Fruit fly (Drosophila melanogaster) whole organism, embryonic: ENCODE data around the gene fz4.

ENCODE experiments used
- CG10959 ChIP-seq: fragments of 200-800 bp; sonication (Bioruptor generic); IDR thresholded peaks from 2 replicates; pipeline ENCODE4 v1.3.6; 2022; ENCODE audit warnings: missing biosample characterization, missing genetic modification characterization
- CG11247 ChIP-seq: fragments of 200-800 bp; sonication (Bioruptor generic); IDR thresholded peaks from 2 replicates; pipeline ENCODE4 v1.3.6; 2022; ENCODE audit warnings: missing biosample characterization, missing genetic modification characterization
- CG11456 ChIP-seq: fragments of 200-800 bp; sonication (Bioruptor generic); IDR thresholded peaks from 3 replicates; pipeline ENCODE4 v1.3.6; 2022; ENCODE audit warnings: missing biosample characterization, missing genetic modification characterization
- CG11560 ChIP-seq: fragments of 200-800 bp; sonication (Bioruptor generic); IDR thresholded peaks from 3 replicates; pipeline ENCODE4 v1.3.6; 2022; ENCODE audit warnings: missing biosample characterization, missing genetic modification characterization
- CG11723 ChIP-seq: fragments of 200-800 bp; sonication (Bioruptor generic); optimal IDR thresholded peaks from 2 replicates; lab custom pipeline; 2017; ENCODE audit warnings: missing biosample characterization, mild to moderate bottlenecking, missing genetic modification characterization
- CG12769 ChIP-seq: fragments of 200-800 bp; sonication (Bioruptor generic); optimal IDR thresholded peaks from 2 replicates; lab custom pipeline; 2019; ENCODE audit warnings: missing biosample characterization, mild to moderate bottlenecking, missing genetic modification characterization, moderate library complexity
- CG13624 ChIP-seq: fragments of 200-800 bp; sonication (Bioruptor generic); optimal IDR thresholded peaks from 2 replicates; lab custom pipeline; 2016; ENCODE audit warnings: missing biosample characterization, missing genetic modification characterization
- CG14965 ChIP-seq: fragments of 200-800 bp; sonication (Bioruptor generic); optimal IDR thresholded peaks from 2 replicates; lab custom pipeline; 2016; ENCODE audit warnings: missing biosample characterization, missing genetic modification characterization, borderline replicate concordance
- CG15073 ChIP-seq: fragments of 200-800 bp; sonication (Bioruptor generic); optimal IDR thresholded peaks from 2 replicates; lab custom pipeline; 2016; ENCODE audit warnings: missing biosample characterization, missing genetic modification characterization
- CG16815 ChIP-seq: fragments of 200-800 bp; sonication (Bioruptor generic); optimal IDR thresholded peaks from 3 replicates; lab custom pipeline; 2017; ENCODE audit warnings: missing biosample characterization, mild to moderate bottlenecking, missing genetic modification characterization
- CG17802 ChIP-seq: fragments of 200-800 bp; sonication (Bioruptor generic); optimal IDR thresholded peaks from 2 replicates; lab custom pipeline; 2018; ENCODE audit warnings: missing biosample characterization, mild to moderate bottlenecking, missing genetic modification characterization, moderate library complexity
- CG18619 ChIP-seq: fragments of 200-800 bp; sonication (Bioruptor generic); optimal IDR thresholded peaks from 3 replicates; lab custom pipeline; 2017; ENCODE audit warnings: missing biosample characterization, mild to moderate bottlenecking, missing genetic modification characterization
- CG3847 ChIP-seq: fragments of 200-800 bp; sonication (Bioruptor generic); IDR thresholded peaks from 2 replicates; pipeline ENCODE4 v1.3.6; 2022; ENCODE audit warnings: missing biosample characterization, missing genetic modification characterization
- CG6272 ChIP-seq: fragments of 200-800 bp; sonication (Bioruptor generic); IDR thresholded peaks from 2 replicates; pipeline ENCODE4 v1.3.6; 2022; ENCODE audit warnings: missing biosample characterization, missing genetic modification characterization
- CG6854 ChIP-seq: fragments of 200-800 bp; sonication (Bioruptor generic); optimal IDR thresholded peaks from 3 replicates; lab custom pipeline; 2017; ENCODE audit warnings: missing biosample characterization, mild to moderate bottlenecking, missing genetic modification characterization
- CG7372 ChIP-seq: fragments of 200-800 bp; sonication (Bioruptor generic); IDR thresholded peaks from 2 replicates; pipeline ENCODE4 v1.3.6; 2022; ENCODE audit warnings: missing biosample characterization, missing genetic modification characterization
- CG7786 ChIP-seq: fragments of 200-800 bp; sonication (Bioruptor generic); optimal IDR thresholded peaks from 2 replicates; lab custom pipeline; 2016; ENCODE audit warnings: missing biosample characterization, missing genetic modification characterization
- CG7839 ChIP-seq: fragments of 200-800 bp; sonication (Bioruptor generic); optimal IDR thresholded peaks from 3 replicates; lab custom pipeline; 2018; ENCODE audit warnings: missing biosample characterization, mild to moderate bottlenecking, missing genetic modification characterization, moderate library complexity
- CG7963 ChIP-seq: fragments of 200-800 bp; sonication (Bioruptor generic); IDR thresholded peaks from 3 replicates; pipeline ENCODE4 v1.3.6; 2022; ENCODE audit warnings: missing biosample characterization, missing genetic modification characterization; ENCODE audit not compliant: partially characterized antibody
- CG8765 ChIP-seq: fragments of 200-800 bp; sonication (Bioruptor generic); IDR thresholded peaks from 2 replicates; pipeline ENCODE4 v1.3.6; 2022; ENCODE audit warnings: missing biosample characterization, missing genetic modification characterization
- CkIIα-i1 ChIP-seq: fragments of 200-800 bp; sonication (Bioruptor generic); IDR thresholded peaks from 2 replicates; pipeline ENCODE4 v1.3.6; 2022; ENCODE audit warnings: missing biosample characterization, missing genetic modification characterization
- Doc3 ChIP-seq: fragments of 200-800 bp; sonication (Bioruptor generic); IDR thresholded peaks from 3 replicates; pipeline ENCODE4 v1.3.6; 2022; ENCODE audit warnings: missing biosample characterization, missing genetic modification characterization; ENCODE audit not compliant: partially characterized antibody
- Drgx ChIP-seq: fragments of 200-800 bp; sonication (Bioruptor generic); IDR thresholded peaks from 2 replicates; pipeline ENCODE4 v1.3.6; 2022; ENCODE audit warnings: missing biosample characterization, missing genetic modification characterization
- Ets65A ChIP-seq: fragments of 200-800 bp; sonication (Bioruptor generic); peaks from one replicate; lab custom pipeline; 2016; ENCODE audit warnings: missing biosample characterization, missing genetic modification characterization
- Fer3 ChIP-seq: fragments of 200-800 bp; sonication (Bioruptor generic); optimal IDR thresholded peaks from 2 replicates; lab custom pipeline; 2018; ENCODE audit warnings: missing biosample characterization, mild to moderate bottlenecking, missing genetic modification characterization, moderate library complexity
- Gsc ChIP-seq: fragments of 200-800 bp; sonication (Bioruptor generic); IDR thresholded peaks from 2 replicates; pipeline ENCODE4 v1.3.6; 2022; ENCODE audit warnings: missing biosample characterization, missing genetic modification characterization
- Gug ChIP-seq: fragments of 200-800 bp; sonication (Bioruptor generic); IDR thresholded peaks from 4 replicates; pipeline ENCODE4 v1.3.6; 2022; ENCODE audit warnings: missing biosample characterization, missing genetic modification characterization
- H2.0 ChIP-seq: fragments of 200-800 bp; sonication (Bioruptor generic); IDR thresholded peaks from 2 replicates; pipeline ENCODE4 v1.3.6; 2022; ENCODE audit warnings: missing biosample characterization, missing genetic modification characterization
- MESR4 ChIP-seq: fragments of 200-800 bp; sonication (Bioruptor generic); optimal IDR thresholded peaks from 2 replicates; lab custom pipeline; 2018; ENCODE audit warnings: missing biosample characterization, mild to moderate bottlenecking, missing genetic modification characterization, moderate library complexity
- Mad ChIP-seq: fragments of 200-800 bp; sonication (Bioruptor generic); optimal IDR thresholded peaks from 2 replicates; lab custom pipeline; 2016; ENCODE audit warnings: missing biosample characterization, missing genetic modification characterization
- Mrtf ChIP-seq: fragments of 200-800 bp; sonication (Bioruptor generic); IDR thresholded peaks from 3 replicates; pipeline ENCODE4 v1.3.6; 2022; ENCODE audit warnings: missing biosample characterization, missing genetic modification characterization
- NC2α ChIP-seq: fragments of 200-800 bp; sonication (Bioruptor generic); optimal IDR thresholded peaks from 2 replicates; lab custom pipeline; 2016; ENCODE audit warnings: missing biosample characterization, missing genetic modification characterization
- Optix ChIP-seq: fragments of 200-800 bp; sonication (Bioruptor generic); IDR thresholded peaks from 3 replicates; pipeline ENCODE4 v1.3.6; 2022; ENCODE audit warnings: missing biosample characterization, missing genetic modification characterization
- Sox100B ChIP-seq: fragments of 200-800 bp; sonication (Bioruptor generic); optimal IDR thresholded peaks from 3 replicates; lab custom pipeline; 2018; ENCODE audit warnings: missing biosample characterization, mild to moderate bottlenecking, missing genetic modification characterization
- ab ChIP-seq: fragments of 200-800 bp; sonication (Bioruptor generic); optimal IDR thresholded peaks from 2 replicates; lab custom pipeline; 2016; ENCODE audit warnings: missing biosample characterization, missing genetic modification characterization
- cad ChIP-seq: fragments of >200 bp; optimal IDR thresholded peaks from 2 replicates; lab custom pipeline; 2017; ENCODE audit warnings: missing biosample characterization, missing genetic modification characterization
- da ChIP-seq: fragments of 200-800 bp; sonication (Bioruptor generic); optimal IDR thresholded peaks from 2 replicates; lab custom pipeline; 2016; ENCODE audit warnings: missing biosample characterization, missing genetic modification characterization
- eve ChIP-seq, 2 experiments: fragments of >200 bp; optimal IDR thresholded peaks; 2 replicates each; lab custom pipeline; 2017; ENCODE audit warnings: missing biosample characterization in 2 of 2, missing genetic modification characterization in 2 of 2
- ewg ChIP-seq: fragments of 200-800 bp; sonication (Bioruptor generic); optimal IDR thresholded peaks from 3 replicates; lab custom pipeline; 2017; ENCODE audit warnings: mild to moderate bottlenecking, missing biosample characterization, missing genetic modification reagents, missing genetic modification characterization
- fd102C ChIP-seq: fragments of 200-800 bp; sonication (Bioruptor generic); optimal IDR thresholded peaks from 2 replicates; lab custom pipeline; 2018; ENCODE audit warnings: missing biosample characterization, mild to moderate bottlenecking, missing genetic modification characterization, moderate library complexity
- fru ChIP-seq: fragments of >200 bp; optimal IDR thresholded peaks from 2 replicates; lab custom pipeline; 2017
- gcm2 ChIP-seq: fragments of 200-800 bp; sonication (Bioruptor generic); optimal IDR thresholded peaks from 2 replicates; lab custom pipeline; 2016; ENCODE audit warnings: missing biosample characterization, missing genetic modification characterization
- gem ChIP-seq: fragments of 200-800 bp; sonication (Bioruptor generic); optimal IDR thresholded peaks from 2 replicates; lab custom pipeline; 2019; ENCODE audit warnings: missing biosample characterization, mild to moderate bottlenecking, missing genetic modification characterization, moderate library complexity
- ham ChIP-seq: fragments of 200-800 bp; sonication (Bioruptor generic); IDR thresholded peaks from 2 replicates; pipeline ENCODE4 v1.3.6; 2022; ENCODE audit warnings: missing biosample characterization, missing genetic modification characterization
- her ChIP-seq: fragments of 200-800 bp; sonication (Bioruptor generic); optimal IDR thresholded peaks from 2 replicates; lab custom pipeline; 2016; ENCODE audit warnings: missing biosample characterization, missing genetic modification characterization
- jigr1 ChIP-seq: fragments of 200-800 bp; sonication (Bioruptor generic); IDR thresholded peaks from 3 replicates; pipeline ENCODE4 v1.3.6; 2022; ENCODE audit warnings: missing biosample characterization, missing genetic modification characterization
- nau ChIP-seq: fragments of 200-800 bp; sonication (Bioruptor generic); optimal IDR thresholded peaks from 3 replicates; lab custom pipeline; 2017; ENCODE audit warnings: missing biosample characterization, mild to moderate bottlenecking, missing genetic modification characterization, missing genetic modification reagents
- pnt ChIP-seq: fragments of 200-800 bp; sonication (Bioruptor generic); optimal IDR thresholded peaks from 3 replicates; lab custom pipeline; 2016; ENCODE audit warnings: missing biosample characterization, missing genetic modification characterization
- run ChIP-seq: fragments of 200-800 bp; sonication (Bioruptor generic); optimal IDR thresholded peaks from 3 replicates; lab custom pipeline; 2018; ENCODE audit warnings: missing biosample characterization, mild to moderate bottlenecking, missing genetic modification characterization
- tgo ChIP-seq: fragments of 200-800 bp; sonication (Bioruptor generic); IDR thresholded peaks from 3 replicates; pipeline ENCODE4 v1.3.6; 2022; ENCODE audit warnings: missing biosample characterization, missing genetic modification characterization
- unpg ChIP-seq: fragments of 200-800 bp; sonication (Bioruptor generic); optimal IDR thresholded peaks from 3 replicates; lab custom pipeline; 2018; ENCODE audit warnings: missing biosample characterization, mild to moderate bottlenecking, missing genetic modification characterization, moderate library complexity
- yki ChIP-seq: fragments of >200 bp; optimal IDR thresholded peaks from 3 replicates; lab custom pipeline; 2018
- z ChIP-seq: fragments of 200-800 bp; sonication (Bioruptor generic); IDR thresholded peaks from 3 replicates; pipeline ENCODE4 v1.3.6; 2022; ENCODE audit warnings: missing biosample characterization, missing genetic modification characterization

Gene fz4

DNA sequence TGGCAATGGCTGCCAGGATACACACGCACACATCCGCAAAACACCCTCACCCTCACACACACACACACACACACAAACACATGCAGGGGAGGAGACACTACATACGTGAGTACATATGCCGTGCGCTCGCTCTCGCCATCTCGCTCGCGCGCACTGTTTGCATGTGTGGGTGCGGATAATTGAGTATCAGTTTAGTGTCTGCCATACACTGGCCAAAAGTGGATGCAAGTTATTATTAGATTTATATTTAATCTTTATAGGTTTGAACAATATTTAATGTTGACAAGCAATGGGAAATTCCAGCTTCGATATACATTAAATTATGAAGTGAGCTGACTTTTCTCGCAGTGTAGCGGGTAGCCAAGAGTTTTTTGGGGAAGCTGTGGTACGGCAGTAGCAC lies 7.6 kb upstream of the fz4 start (continued):
- TF ChIP-seq cad (GFP tag; lab: Kevin White, UChicago) = no peak
- TF ChIP-seq CG17802 = peak; percentile 14
- 0 out of 3 replicates have a peak, but pooled peaks have one; percentile 36 for TF ChIP-seq Optix (GFP tag; lab: Robert Waterston, UW)
- no peak for TF ChIP-seq CG11247 (GFP tag; lab: Robert Waterston, UW)
- TF ChIP-seq NC2α (GFP tag; lab: Kevin White, UChicago) = no peak
- no peak for TF ChIP-seq MESR4
- peak; percentile 36; the same call in 1 of the 2 replicates for TF ChIP-seq CG8765 (GFP tag; lab: Robert Waterston, UW)
- TF ChIP-seq CG11456 (GFP tag; lab: Robert Waterston, UW) = no peak
- 0 out of 3 replicates have a peak, but pooled peaks have one; percentile 41 for TF ChIP-seq Mrtf
- no peak for TF ChIP-seq her (GFP tag; lab: Kevin White, UChicago)
- peak; percentile 77 for TF ChIP-seq unpg (GFP tag; lab: Kevin White, UChicago)
- TF ChIP-seq CG11723 (GFP tag; lab: Kevin White, UChicago) = peak; percentile 29
- TF ChIP-seq ewg (GFP tag; lab: Kevin White, UChicago) = peak; percentile 43
- TF ChIP-seq z (GFP tag; lab: Robert Waterston, UW) = no peak
- peak; percentile 63 for TF ChIP-seq CG6854
- TF ChIP-seq jigr1 (GFP tag; lab: Robert Waterston, UW) = no peak
- no peak for TF ChIP-seq yki (lab: Kevin White, UChicago)
- peak; percentile 33 for TF ChIP-seq Sox100B (GFP tag; lab: Kevin White, UChicago)
- no peak for TF ChIP-seq Drgx (GFP tag; lab: Robert Waterston, UW)
- no peak for TF ChIP-seq Doc3 (GFP tag; lab: Robert Waterston, UW)
- TF ChIP-seq eve (GFP tag; optimal IDR thresholded peaks at IDR 0.05; lab: Kevin White, UChicago) = no peak
- TF ChIP-seq nau (GFP tag; lab: Kevin White, UChicago) = no peak
- TF ChIP-seq Gsc (GFP tag; lab: Robert Waterston, UW) = peak; percentile 34; the same call in 1 of the 2 replicates
- peak; percentile 93 for TF ChIP-seq Ets65A (GFP tag; lab: Kevin White, UChicago)
- peak; percentile 79 for TF ChIP-seq CG7839 (tag; lab: Kevin White, UChicago)
- peak; percentile 61 for TF ChIP-seq CG16815 (GFP tag; lab: Kevin White, UChicago)
- TF ChIP-seq gem (tag; lab: Kevin White, UChicago) = peak; percentile 80
- no peak for TF ChIP-seq ab (GFP tag; lab: Kevin White, UChicago)
- peak; percentile 25 for TF ChIP-seq CG7786 (GFP tag; lab: Kevin White, UChicago)
- TF ChIP-seq CG14965 (GFP tag; lab: Kevin White, UChicago) = no peak
- no peak for TF ChIP-seq CG7963 (GFP tag; lab: Robert Waterston, UW)
- no peak for TF ChIP-seq CkIIα-i1 (GFP tag; lab: Robert Waterston, UW)
- TF ChIP-seq run (tag; lab: Kevin White, UChicago) = peak; percentile 6
- TF ChIP-seq ham = no peak
- peak; percentile 39; the same call in 1 of the 2 replicates for TF ChIP-seq CG7372 (GFP tag; lab: Robert Waterston, UW)
- peak; percentile 54; the same call in 1 of the 2 replicates for TF ChIP-seq H2.0 (GFP tag; lab: Robert Waterston, UW)
- TF ChIP-seq fru = no peak
- no peak for TF ChIP-seq da
- peak; percentile 74 for TF ChIP-seq CG12769 (tag; lab: Kevin White, UChicago)
- TF ChIP-seq CG3847 (GFP tag; lab: Robert Waterston, UW) = peak; percentile 50; the same call in 1 of the 2 replicates
- TF ChIP-seq Mad (GFP tag; lab: Kevin White, UChicago) = peak; percentile 38
- no peak for TF ChIP-seq CG11560
- TF ChIP-seq tgo (GFP tag; lab: Robert Waterston, UW) = peak; percentile 43; the same call in 1 of the 3 replicates
- peak; percentile 54 for TF ChIP-seq Fer3 (tag; lab: Kevin White, UChicago)
- peak; percentile 23 for TF ChIP-seq pnt
- TF ChIP-seq CG6272 (GFP tag; lab: Robert Waterston, UW) = 0 out of 2 replicates have a peak, but pooled peaks have one; percentile 7
- TF ChIP-seq CG15073 (GFP tag; lab: Kevin White, UChicago) = no peak
- no peak for TF ChIP-seq gcm2 (GFP tag; lab: Kevin White, UChicago)
- TF ChIP-seq CG10959 = peak; percentile 72
- peak; percentile 32; the same call in 1 of the 4 replicates for TF ChIP-seq Gug
- peak; percentile 44 for TF ChIP-seq CG18619 (GFP tag; lab: Kevin White, UChicago)
- peak; percentile 73 for TF ChIP-seq fd102C (GFP tag; lab: Kevin White, UChicago)
- peak; percentile 29 for TF ChIP-seq CG13624 (GFP tag; lab: Kevin White, UChicago)
